Fruit fly (Drosophila melanogaster): ENCODE measurements around the gene CG13813.

CG13813 gene

dm6 chr3L:20276615-20277014 is 45.1 kb downstream of the CG13813 start:
- TF ChIP-seq CG9215 (GFP tag; IDR thresholded peaks at IDR 0.05) (no peak), vvl (GFP tag; IDR thresholded peaks at IDR 0.05) (0 out of 2 replicates have a peak, but pooled peaks have one; percentile 20), NC2β (GFP tag; optimal IDR thresholded peaks at IDR 0.05) (peak; percentile 1), CG13296 (GFP tag; optimal IDR thresholded peaks at IDR 0.05) (peak; percentile 7), CG18011 (GFP tag; optimal IDR thresholded peaks at IDR 0.05) (no peak), Trl (optimal IDR thresholded peaks at IDR 0.05) (no peak), Trl (GFP tag; optimal IDR thresholded peaks at IDR 0.05) (peak; percentile 16), CG12219 (GFP tag; optimal IDR thresholded peaks at IDR 0.05) (peak; percentile 22), BtbVII (GFP tag; optimal IDR thresholded peaks at IDR 0.05) (peak; percentile 45), CG18476 (GFP tag; optimal IDR thresholded peaks at IDR 0.05) (peak; percentile 37), CG13424 (tag; optimal IDR thresholded peaks at IDR 0.05) (peak; percentile 52), CG15514 (GFP tag; optimal IDR thresholded peaks at IDR 0.05) (peak; percentile 40), nau (GFP tag; optimal IDR thresholded peaks at IDR 0.05) (peak; percentile 29), HLH3B (GFP tag; IDR thresholded peaks at IDR 0.05) (peak; percentile 54), Max (GFP tag; optimal IDR thresholded peaks at IDR 0.05) (peak; percentile 2), CG13624 (GFP tag; optimal IDR thresholded peaks at IDR 0.05) (peak; percentile 33), D19A (tag; optimal IDR thresholded peaks at IDR 0.05) (peak; percentile 36), ind (GFP tag; optimal IDR thresholded peaks at IDR 0.05) (peak; percentile 48), tap (tag; optimal IDR thresholded peaks at IDR 0.05) (peak; percentile 17), Blimp-1 (GFP tag; optimal IDR thresholded peaks at IDR 0.05) (peak; percentile 44), Hmr (GFP tag; optimal IDR thresholded peaks at IDR 0.05) (peak; percentile 55), sisA (GFP tag; IDR thresholded peaks at IDR 0.05) (peak; percentile 41; the same call in 1 of the 2 replicates), CG12769 (tag; optimal IDR thresholded peaks at IDR 0.05) (peak; percentile 36), emc (GFP tag; optimal IDR thresholded peaks at IDR 0.05) (peak; percentile 18), CG10147 (GFP tag; optimal IDR thresholded peaks at IDR 0.05) (peak; percentile 7), psq (GFP tag; optimal IDR thresholded peaks at IDR 0.05) (no peak), CG9817 (tag; optimal IDR thresholded peaks at IDR 0.05) (peak; percentile 39), ttk (GFP tag; IDR thresholded peaks at IDR 0.05) (peak; percentile 45; the same call in 1 of the 2 replicates), CG8924 (tag; optimal IDR thresholded peaks at IDR 0.05) (peak; percentile 30), dmrt99B (tag; optimal IDR thresholded peaks at IDR 0.05) (peak; percentile 69), dan (GFP tag; IDR thresholded peaks at IDR 0.05) (no peak), CHES-1-like (GFP tag; optimal IDR thresholded peaks at IDR 0.05) (peak; percentile 39), zfh1 (GFP tag; IDR thresholded peaks at IDR 0.05) (no peak), fd96Cb (tag; optimal IDR thresholded peaks at IDR 0.05) (peak; percentile 45), CG18599 (GFP tag; optimal IDR thresholded peaks at IDR 0.05) (peak; percentile 79), Ada2b (GFP tag; IDR thresholded peaks at IDR 0.05) (peak; percentile 45), CG30403 (GFP tag; optimal IDR thresholded peaks at IDR 0.05) (peak; percentile 55), bab2 (GFP tag; optimal IDR thresholded peaks at IDR 0.05) (no peak), CG2678 (tag; optimal IDR thresholded peaks at IDR 0.05) (peak; percentile 71), H15 (GFP tag; IDR thresholded peaks at IDR 0.05) (no peak), Opbp (GFP tag; IDR thresholded peaks at IDR 0.05; ENCODE audit: partially characterized antibody) (no peak), Ssrp (tag; optimal IDR thresholded peaks at IDR 0.05) (peak; percentile 26), Hr78 (GFP tag; optimal IDR thresholded peaks at IDR 0.05) (peak in 1 of 2 experiments; percentile 25), cwo (GFP tag; optimal IDR thresholded peaks at IDR 0.05) (peak; percentile 63), Hr51 (GFP tag; optimal IDR thresholded peaks at IDR 0.05) (peak; percentile 8 to 66), row (GFP tag; IDR thresholded peaks at IDR 0.05) (peak; percentile 65), Meics (GFP tag; optimal IDR thresholded peaks at IDR 0.05) (peak; percentile 74), CG9727 (GFP tag; optimal IDR thresholded peaks at IDR 0.05) (peak; percentile 24), CG9876 (GFP tag; optimal IDR thresholded peaks at IDR 0.05) (no peak), E2f1 (GFP tag; IDR thresholded peaks at IDR 0.05) (peak; percentile 16; the same call in 1 of the 2 replicates)
